Fruit fly (Drosophila melanogaster): ENCODE data around the gene CG13713.

The CG13713 gene

dm6 chr3L:4698032-4698431 lies 631 bp downstream of the CG13713 start (continued):
- peak; percentile 78 for TF ChIP-seq CG18619 (GFP tag; optimal IDR thresholded peaks at IDR 0.05)
- TF ChIP-seq Xrp1 (GFP tag; IDR thresholded peaks at IDR 0.05) = peak; percentile 85
- TF ChIP-seq hkb (optimal IDR thresholded peaks at IDR 0.05) = no peak
- TF ChIP-seq hkb (GFP tag; IDR thresholded peaks at IDR 0.05) = peak; percentile 89
- TF ChIP-seq grn (GFP tag; optimal IDR thresholded peaks at IDR 0.05) = no peak
- TF ChIP-seq Hmx (GFP tag; optimal IDR thresholded peaks at IDR 0.05) = peak; percentile 51
- TF ChIP-seq crp (GFP tag; optimal IDR thresholded peaks at IDR 0.05) = peak in 1 of 2 experiments; percentile 19
- TF ChIP-seq pita (GFP tag; optimal IDR thresholded peaks at IDR 0.05) = no peak
- peak; percentile 49 for TF ChIP-seq CG31388 (GFP tag; optimal IDR thresholded peaks at IDR 0.05)
- TF ChIP-seq z (GFP tag; IDR thresholded peaks at IDR 0.05) = peak; percentile 37; the same call in 1 of the 3 replicates
- peak; percentile 30 for TF ChIP-seq CG8290 (GFP tag; optimal IDR thresholded peaks at IDR 0.05)
- TF ChIP-seq CG8290 (tag; optimal IDR thresholded peaks at IDR 0.05) = peak in 1 of 2 experiments; percentile 94
- peak; percentile 85 for TF ChIP-seq CG33213 (GFP tag; optimal IDR thresholded peaks at IDR 0.05)
- TF ChIP-seq scrt (GFP tag; optimal IDR thresholded peaks at IDR 0.05) = peak; percentile 78
- TF ChIP-seq CG16863 (GFP tag; optimal IDR thresholded peaks at IDR 0.05) = peak; percentile 80
- TF ChIP-seq pho (GFP tag; optimal IDR thresholded peaks at IDR 0.05) = peak; percentile 76
- peak; percentile 73 for TF ChIP-seq Hr3 (GFP tag; optimal IDR thresholded peaks at IDR 0.05)
- 0 out of 3 replicates have a peak, but pooled peaks have one; percentile 36 for TF ChIP-seq CG11560 (tag; IDR thresholded peaks at IDR 0.05)
- TF ChIP-seq lmd (GFP tag; IDR thresholded peaks at IDR 0.05) = peak; percentile 85
- peak; percentile 80 for TF ChIP-seq CG1647 (GFP tag; optimal IDR thresholded peaks at IDR 0.05)
- TF ChIP-seq CG33557 (GFP tag; optimal IDR thresholded peaks at IDR 0.05) = peak; percentile 22
- TF ChIP-seq run (tag; optimal IDR thresholded peaks at IDR 0.05) = peak; percentile 44
- TF ChIP-seq CG42726 (GFP tag; IDR thresholded peaks at IDR 0.05; ENCODE audit: partially characterized antibody) = no peak
- peak; percentile 90 for TF ChIP-seq dysf (GFP tag; IDR thresholded peaks at IDR 0.05)
- TF ChIP-seq gcm (GFP tag; optimal IDR thresholded peaks at IDR 0.05) = peak; percentile 58
- peak; percentile 73 for TF ChIP-seq ATbp (GFP tag; optimal IDR thresholded peaks at IDR 0.05)
- TF ChIP-seq CG13424 (tag; optimal IDR thresholded peaks at IDR 0.05) = peak; percentile 88
- TF ChIP-seq Sin3A (optimal IDR thresholded peaks at IDR 0.05) = no peak
- TF ChIP-seq CG12104 (GFP tag; optimal IDR thresholded peaks at IDR 0.05) = peak; percentile 80

dm6 chr3L:4698496-4698895 lies 1.1 kb downstream of the CG13713 start:
- TF ChIP-seq vvl (GFP tag; IDR thresholded peaks at IDR 0.05) (peak; percentile 7), jigr1 (GFP tag; IDR thresholded peaks at IDR 0.05) (no peak), CG12391 (tag; optimal IDR thresholded peaks at IDR 0.05) (no peak), HLH54F (GFP tag; optimal IDR thresholded peaks at IDR 0.05) (no peak), Adf1 (GFP tag; IDR thresholded peaks at IDR 0.05) (0 out of 2 replicates have a peak, but pooled peaks have one; percentile 0), chinmo (GFP tag; IDR thresholded peaks at IDR 0.05; ENCODE audit: partially characterized antibody) (peak; percentile 57; the same call in 1 of the 4 replicates)

dm6 chr3L:4700091-4700490 lies 2.7 kb downstream of the CG13713 start:
- no peak for TF ChIP-seq Dp (GFP tag; optimal IDR thresholded peaks at IDR 0.05)
- peak; percentile 44; the same call in 2 of the 3 replicates for TF ChIP-seq tgo (GFP tag; IDR thresholded peaks at IDR 0.05)
- TF ChIP-seq Mad (GFP tag; optimal IDR thresholded peaks at IDR 0.05) = no peak
- 0 out of 3 replicates have a peak, but pooled peaks have one; percentile 10 for TF ChIP-seq B-H1 (GFP tag; IDR thresholded peaks at IDR 0.05)
- TF ChIP-seq CG11695 (GFP tag; IDR thresholded peaks at IDR 0.05) = peak; percentile 38; the same call in 1 of the 3 replicates
- TF ChIP-seq tx (GFP tag; optimal IDR thresholded peaks at IDR 0.05) = no peak
- peak; percentile 13; the same call in 1 of the 2 replicates for TF ChIP-seq CG10366 (GFP tag; IDR thresholded peaks at IDR 0.05)
- TF ChIP-seq HLHmδ (GFP tag; optimal IDR thresholded peaks at IDR 0.05) = no peak
- TF ChIP-seq CG12104 (GFP tag; optimal IDR thresholded peaks at IDR 0.05) = no peak
- TF ChIP-seq CG9932 (GFP tag; IDR thresholded peaks at IDR 0.05) = no peak
- TF ChIP-seq zfh1 (GFP tag; IDR thresholded peaks at IDR 0.05) = 0 out of 3 replicates have a peak, but pooled peaks have one; percentile 11
- no peak for TF ChIP-seq insv (GFP tag; optimal IDR thresholded peaks at IDR 0.05)
- TF ChIP-seq CG14441 (GFP tag; IDR thresholded peaks at IDR 0.05) = peak; percentile 56
- TF ChIP-seq dysf (GFP tag; IDR thresholded peaks at IDR 0.05) = peak; percentile 44; the same call in 1 of the 3 replicates
- no peak for TF ChIP-seq CG30403 (GFP tag; optimal IDR thresholded peaks at IDR 0.05)
- TF ChIP-seq slbo (GFP tag; IDR thresholded peaks at IDR 0.05) = 0 out of 2 replicates have a peak, but pooled peaks have one; percentile 13
- no peak for TF ChIP-seq ems (GFP tag; optimal IDR thresholded peaks at IDR 0.05)
- no peak for TF ChIP-seq gsb (GFP tag; IDR thresholded peaks at IDR 0.05)
- no peak for TF ChIP-seq Ets97D (GFP tag; optimal IDR thresholded peaks at IDR 0.05)

Measured in whole organism, embryonic.